Fruit fly (Drosophila melanogaster) whole organism, embryonic: ENCODE data around the gene CG4133.
A peak's percentile ranks its signal among the peaks of the same experiment; 100 is the strongest.

Experiments used
- ATbp ChIP-seq: fragments of 200-800 bp; sonication (Bioruptor generic); optimal IDR thresholded peaks from 2 replicates; lab custom pipeline; 2017; ENCODE audit warnings: missing biosample characterization, mild to moderate bottlenecking, missing genetic modification characterization, missing genetic modification reagents
- Abd-B ChIP-seq: fragments of 200-800 bp; sonication (Bioruptor generic); optimal IDR thresholded peaks from 2 replicates; lab custom pipeline; 2018; ENCODE audit warnings: missing biosample characterization, mild to moderate bottlenecking, missing genetic modification characterization, moderate library complexity
- Ada2b ChIP-seq: fragments of 200-800 bp; sonication (Bioruptor generic); IDR thresholded peaks from 2 replicates; pipeline ENCODE4 v1.3.6; 2022; ENCODE audit warnings: missing biosample characterization, missing genetic modification characterization
- B-H2 ChIP-seq: fragments of 200-800 bp; sonication (Bioruptor generic); optimal IDR thresholded peaks from 2 replicates; lab custom pipeline; 2018; ENCODE audit warnings: missing biosample characterization, mild to moderate bottlenecking, missing genetic modification characterization
- BtbVII ChIP-seq: fragments of 200-800 bp; sonication (Bioruptor generic); optimal IDR thresholded peaks from 3 replicates; lab custom pipeline; 2017; ENCODE audit warnings: missing biosample characterization, mild to moderate bottlenecking, missing genetic modification characterization
- C15 ChIP-seq: fragments of 200-800 bp; sonication (Bioruptor generic); IDR thresholded peaks from 3 replicates; pipeline ENCODE4 v1.3.6; 2022; ENCODE audit warnings: missing biosample characterization, missing genetic modification characterization
- CG10979 ChIP-seq: fragments of 200-800 bp; sonication (Bioruptor generic); optimal IDR thresholded peaks from 2 replicates; lab custom pipeline; 2018; ENCODE audit warnings: missing biosample characterization, mild to moderate bottlenecking, missing genetic modification characterization, moderate library complexity
- CG11504 ChIP-seq: fragments of 200-800 bp; sonication (Bioruptor generic); optimal IDR thresholded peaks from 3 replicates; lab custom pipeline; 2019; ENCODE audit warnings: missing biosample characterization, mild to moderate bottlenecking, missing genetic modification characterization, moderate library complexity
- CG11723 ChIP-seq: fragments of 200-800 bp; sonication (Bioruptor generic); optimal IDR thresholded peaks from 2 replicates; lab custom pipeline; 2017; ENCODE audit warnings: missing biosample characterization, mild to moderate bottlenecking, missing genetic modification characterization
- CG13624 ChIP-seq: fragments of 200-800 bp; sonication (Bioruptor generic); optimal IDR thresholded peaks from 2 replicates; lab custom pipeline; 2016; ENCODE audit warnings: missing biosample characterization, missing genetic modification characterization
- CG14667 ChIP-seq: fragments of 200-800 bp; sonication (Bioruptor generic); IDR thresholded peaks from 2 replicates; pipeline ENCODE4 v1.3.6; 2022; ENCODE audit warnings: missing biosample characterization, missing genetic modification characterization
- CG14710 ChIP-seq: fragments of 200-800 bp; sonication (Bioruptor generic); optimal IDR thresholded peaks from 3 replicates; lab custom pipeline; 2019; ENCODE audit warnings: missing biosample characterization, mild to moderate bottlenecking, missing genetic modification characterization, moderate library complexity
- CG17568 ChIP-seq: fragments of 200-800 bp; sonication (Bioruptor generic); optimal IDR thresholded peaks from 2 replicates; lab custom pipeline; 2018; ENCODE audit warnings: missing biosample characterization, mild to moderate bottlenecking, missing genetic modification characterization, moderate library complexity
- CG2889 ChIP-seq: fragments of 200-800 bp; sonication (Bioruptor generic); IDR thresholded peaks from 3 replicates; pipeline ENCODE4 v1.3.6; 2022; ENCODE audit warnings: missing biosample characterization, missing genetic modification characterization
- CG3281 ChIP-seq: fragments of 200-800 bp; sonication (Bioruptor generic); optimal IDR thresholded peaks from 3 replicates; lab custom pipeline; 2017; ENCODE audit warnings: missing biosample characterization, mild to moderate bottlenecking, missing genetic modification characterization
- CG4820 ChIP-seq: fragments of 200-800 bp; sonication (Bioruptor generic); optimal IDR thresholded peaks from 3 replicates; lab custom pipeline; 2016; ENCODE audit warnings: missing biosample characterization, missing genetic modification characterization
- CG5953 ChIP-seq: fragments of 200-800 bp; sonication (Bioruptor generic); IDR thresholded peaks from 2 replicates; pipeline ENCODE4 v1.3.6; 2022; ENCODE audit warnings: missing biosample characterization, missing genetic modification characterization
- CG6272 ChIP-seq: fragments of 200-800 bp; sonication (Bioruptor generic); IDR thresholded peaks from 2 replicates; pipeline ENCODE4 v1.3.6; 2022; ENCODE audit warnings: missing biosample characterization, missing genetic modification characterization
- CG7839 ChIP-seq: fragments of 200-800 bp; sonication (Bioruptor generic); optimal IDR thresholded peaks from 3 replicates; lab custom pipeline; 2018; ENCODE audit warnings: missing biosample characterization, mild to moderate bottlenecking, missing genetic modification characterization, moderate library complexity
- CG8089 ChIP-seq: fragments of 200-800 bp; sonication (Bioruptor generic); optimal IDR thresholded peaks from 3 replicates; lab custom pipeline; 2016; ENCODE audit warnings: missing biosample characterization, missing genetic modification characterization
- CG9215 ChIP-seq: fragments of 200-800 bp; sonication (Bioruptor generic); IDR thresholded peaks from 2 replicates; pipeline ENCODE4 v1.3.6; 2022; ENCODE audit warnings: missing biosample characterization, missing genetic modification characterization
- CG9609 ChIP-seq: fragments of 200-800 bp; sonication (Bioruptor generic); optimal IDR thresholded peaks from 3 replicates; lab custom pipeline; 2016; ENCODE audit warnings: missing biosample characterization, missing genetic modification characterization
- CG9817 ChIP-seq: fragments of 200-800 bp; sonication (Bioruptor generic); optimal IDR thresholded peaks from 2 replicates; lab custom pipeline; 2018; ENCODE audit warnings: missing biosample characterization, mild to moderate bottlenecking, missing genetic modification characterization, moderate library complexity
- Camta ChIP-seq: fragments of 200-800 bp; sonication (Bioruptor generic); optimal IDR thresholded peaks from 2 replicates; lab custom pipeline; 2016; ENCODE audit warnings: missing biosample characterization, missing genetic modification characterization
- Chrac-16 ChIP-seq: fragments of 200-800 bp; sonication (Bioruptor generic); optimal IDR thresholded peaks from 3 replicates; lab custom pipeline; 2016; ENCODE audit warnings: missing biosample characterization, missing genetic modification characterization
- D ChIP-seq, 2 experiments: fragments of 200-800 bp in 1 of 2; fragments of >200 bp in 1 of 2; sonication (Bioruptor generic) in 1 of 2; optimal IDR thresholded peaks; 2 replicates in 1 of 2; 3 replicates in 1 of 2; lab custom pipeline; 2017; ENCODE audit warnings: mild to moderate bottlenecking in 1 of 2, missing biosample characterization in 1 of 2, missing genetic modification characterization in 1 of 2, missing genetic modification reagents in 1 of 2
- Drgx ChIP-seq: fragments of 200-800 bp; sonication (Bioruptor generic); IDR thresholded peaks from 2 replicates; pipeline ENCODE4 v1.3.6; 2022; ENCODE audit warnings: missing biosample characterization, missing genetic modification characterization
- H2.0 ChIP-seq: fragments of 200-800 bp; sonication (Bioruptor generic); IDR thresholded peaks from 2 replicates; pipeline ENCODE4 v1.3.6; 2022; ENCODE audit warnings: missing biosample characterization, missing genetic modification characterization
- Hr3 ChIP-seq: fragments of 200-800 bp; sonication (Bioruptor generic); optimal IDR thresholded peaks from 3 replicates; lab custom pipeline; 2016; ENCODE audit warnings: missing biosample characterization, missing genetic modification characterization
- Ptx1 ChIP-seq: fragments of 200-800 bp; sonication (Bioruptor generic); IDR thresholded peaks from 2 replicates; pipeline ENCODE4 v1.3.6; 2022; ENCODE audit warnings: missing biosample characterization, missing genetic modification characterization
- Scr ChIP-seq: fragments of 200-800 bp; sonication (Bioruptor generic); IDR thresholded peaks from 2 replicates; pipeline ENCODE4 v1.3.6; 2022; ENCODE audit warnings: missing biosample characterization, missing genetic modification characterization; ENCODE audit not compliant: partially characterized antibody
- Stat92E ChIP-seq, 3 experiments: fragments of >200 bp in 2 of 3; fragments of 200-800 bp in 1 of 3; sonication (Bioruptor generic) in 1 of 3; optimal IDR thresholded peaks; 2 replicates each; lab custom pipeline; 2017 to 2019; ENCODE audit warnings: missing biosample characterization in 3 of 3, missing genetic modification characterization in 3 of 3, mild to moderate bottlenecking in 1 of 3, moderate library complexity in 1 of 3
- ab ChIP-seq: fragments of 200-800 bp; sonication (Bioruptor generic); optimal IDR thresholded peaks from 2 replicates; lab custom pipeline; 2016; ENCODE audit warnings: missing biosample characterization, missing genetic modification characterization
- ac ChIP-seq: fragments of 200-800 bp; sonication (Bioruptor generic); optimal IDR thresholded peaks from 3 replicates; lab custom pipeline; 2017; ENCODE audit warnings: missing biosample characterization, mild to moderate bottlenecking, missing genetic modification characterization
- ase ChIP-seq: fragments of 200-800 bp; sonication (Bioruptor generic); IDR thresholded peaks from 3 replicates; pipeline ENCODE4 v1.3.6; 2022; ENCODE audit warnings: missing biosample characterization, missing genetic modification characterization
- btn ChIP-seq: fragments of 200-800 bp; sonication (Bioruptor generic); optimal IDR thresholded peaks from 2 replicates; lab custom pipeline; 2016; ENCODE audit warnings: missing biosample characterization, missing genetic modification characterization
- chm ChIP-seq: fragments of 200-800 bp; sonication (Bioruptor generic); IDR thresholded peaks from 2 replicates; pipeline ENCODE4 v1.3.6; 2022; ENCODE audit warnings: missing biosample characterization, missing genetic modification characterization
- chn ChIP-seq: fragments of 200-800 bp; sonication (Bioruptor generic); optimal IDR thresholded peaks from 2 replicates; lab custom pipeline; 2016; ENCODE audit warnings: missing biosample characterization, missing genetic modification characterization
- fd3F ChIP-seq: fragments of 200-800 bp; sonication (Bioruptor generic); optimal IDR thresholded peaks from 2 replicates; lab custom pipeline; 2018; ENCODE audit warnings: missing biosample characterization, mild to moderate bottlenecking, missing genetic modification characterization, moderate library complexity
- gsb-n ChIP-seq: fragments of 200-800 bp; sonication (Bioruptor generic); optimal IDR thresholded peaks from 3 replicates; lab custom pipeline; 2018; ENCODE audit warnings: missing biosample characterization, mild to moderate bottlenecking, missing genetic modification characterization
- ham ChIP-seq: fragments of 200-800 bp; sonication (Bioruptor generic); IDR thresholded peaks from 2 replicates; pipeline ENCODE4 v1.3.6; 2022; ENCODE audit warnings: missing biosample characterization, missing genetic modification characterization
- hkb ChIP-seq, 2 experiments: fragments of 200-800 bp in 1 of 2; fragments of >200 bp in 1 of 2; sonication (Bioruptor generic) in 1 of 2; IDR thresholded peaks in 1 of 2; optimal IDR thresholded peaks in 1 of 2; 2 replicates each; pipeline versions ENCODE4 v1.3.6 to Lab custom; 2017 to 2022; ENCODE audit warnings: missing biosample characterization in 1 of 2, missing genetic modification characterization in 1 of 2
- nom ChIP-seq: fragments of 200-800 bp; sonication (Bioruptor generic); optimal IDR thresholded peaks from 2 replicates; lab custom pipeline; 2017; ENCODE audit warnings: missing biosample characterization, missing genetic modification characterization, mild to moderate bottlenecking, moderate library complexity, missing genetic modification reagents
- p53 ChIP-seq: fragments of 200-800 bp; sonication (Bioruptor generic); optimal IDR thresholded peaks from 2 replicates; lab custom pipeline; 2016; ENCODE audit warnings: missing biosample characterization, missing genetic modification characterization
- pb ChIP-seq: fragments of 200-800 bp; sonication (Bioruptor generic); optimal IDR thresholded peaks from 3 replicates; lab custom pipeline; 2016; ENCODE audit warnings: missing biosample characterization, missing genetic modification characterization
- schlank ChIP-seq: fragments of 200-800 bp; sonication (Bioruptor generic); optimal IDR thresholded peaks from 2 replicates; lab custom pipeline; 2018; ENCODE audit warnings: missing biosample characterization, mild to moderate bottlenecking, missing genetic modification characterization
- slbo ChIP-seq: fragments of 200-800 bp; sonication (Bioruptor generic); IDR thresholded peaks from 2 replicates; pipeline ENCODE4 v1.3.6; 2022; ENCODE audit warnings: missing biosample characterization, missing genetic modification characterization
- so ChIP-seq: fragments of 200-800 bp; sonication (Bioruptor generic); IDR thresholded peaks from 3 replicates; pipeline ENCODE4 v1.3.6; 2022; ENCODE audit warnings: missing biosample characterization, missing genetic modification characterization
- ttk ChIP-seq: fragments of 200-800 bp; sonication (Bioruptor generic); IDR thresholded peaks from 2 replicates; pipeline ENCODE4 v2.1.2; 2022; ENCODE audit warnings: missing biosample characterization, missing genetic modification characterization

CG4133 gene

dm6 chr2L:419620-420184 lies 35.6 kb upstream of the CG4133 start, which contains the start of the genes CG13690 and RpLP1 (continued):
- TF ChIP-seq Ada2b (GFP tag; lab: Robert Waterston, UW), result no peak
- TF ChIP-seq D (optimal IDR thresholded peaks at IDR 0.05; lab: Kevin White, UChicago), result no peak
- peak; percentile 73 for TF ChIP-seq D (GFP tag; optimal IDR thresholded peaks at IDR 0.05; lab: Kevin White, UChicago)
- peak; percentile 33 for TF ChIP-seq CG4820
- TF ChIP-seq CG8089, result peak; percentile 72
- peak; percentile 80 for TF ChIP-seq CG17568 (GFP tag; lab: Kevin White, UChicago)
- peak; percentile 89 for TF ChIP-seq nom (GFP tag; lab: Kevin White, UChicago)
- no peak for TF ChIP-seq Scr
- no peak for TF ChIP-seq ham (GFP tag; lab: Robert Waterston, UW)
- peak; percentile 66 for TF ChIP-seq CG10979 (tag; lab: Kevin White, UChicago)
- no peak for TF ChIP-seq ttk (GFP tag; lab: Robert Waterston, UW)
- TF ChIP-seq Stat92E (GFP tag; optimal IDR thresholded peaks at IDR 0.05; lab: Kevin White, UChicago), result peak in 1 of 3 experiments; percentile 85
- TF ChIP-seq slbo, result peak; percentile 37; the same call in 1 of the 2 replicates
- peak; percentile 51 for TF ChIP-seq ac (GFP tag; lab: Kevin White, UChicago)
- peak; percentile 81 for TF ChIP-seq gsb-n (tag; lab: Kevin White, UChicago)
- TF ChIP-seq so, result no peak
- TF ChIP-seq p53, result peak; percentile 72
- TF ChIP-seq CG2889 (GFP tag; lab: Robert Waterston, UW), result no peak
- TF ChIP-seq Camta (GFP tag; lab: Kevin White, UChicago), result peak; percentile 68
- no peak for TF ChIP-seq Ptx1 (GFP tag; lab: Robert Waterston, UW)
- peak; percentile 59 for TF ChIP-seq CG9817 (tag; lab: Kevin White, UChicago)
- TF ChIP-seq B-H2, result peak; percentile 80
- peak; percentile 76 for TF ChIP-seq CG11504 (tag; lab: Kevin White, UChicago)
- peak; percentile 60 for TF ChIP-seq CG9609 (GFP tag; lab: Kevin White, UChicago)
- TF ChIP-seq CG3281 (GFP tag; lab: Kevin White, UChicago), result peak; percentile 88
- TF ChIP-seq CG9215, result no peak
- no peak for TF ChIP-seq ab (GFP tag; lab: Kevin White, UChicago)
- no peak for TF ChIP-seq btn (GFP tag; lab: Kevin White, UChicago)
- TF ChIP-seq hkb (optimal IDR thresholded peaks at IDR 0.05; lab: Kevin White, UChicago), result no peak
- peak; percentile 71 for TF ChIP-seq hkb (GFP tag; IDR thresholded peaks at IDR 0.05; lab: Robert Waterston, UW)
- peak; percentile 23; the same call in 1 of the 2 replicates for TF ChIP-seq H2.0 (GFP tag; lab: Robert Waterston, UW)
- TF ChIP-seq ATbp (GFP tag; lab: Kevin White, UChicago), result peak; percentile 78
- TF ChIP-seq Abd-B, result peak; percentile 43
- TF ChIP-seq CG14667 (GFP tag; lab: Robert Waterston, UW), result no peak
- peak; percentile 70 for TF ChIP-seq CG13624 (GFP tag; lab: Kevin White, UChicago)
- peak; percentile 55 for TF ChIP-seq chn (GFP tag; lab: Kevin White, UChicago)
- TF ChIP-seq CG5953 (GFP tag; lab: Robert Waterston, UW), result no peak
- peak; percentile 93 for TF ChIP-seq CG14710 (tag; lab: Kevin White, UChicago)
- TF ChIP-seq Drgx (GFP tag; lab: Robert Waterston, UW), result no peak
- peak; percentile 28 for TF ChIP-seq Chrac-16
- peak; percentile 88 for TF ChIP-seq BtbVII (GFP tag; lab: Kevin White, UChicago)
- peak; percentile 74 for TF ChIP-seq CG7839 (tag; lab: Kevin White, UChicago)
- peak; percentile 86 for TF ChIP-seq chm (GFP tag; lab: Robert Waterston, UW)
- TF ChIP-seq CG6272 (GFP tag; lab: Robert Waterston, UW), result no peak
- TF ChIP-seq schlank (tag; lab: Kevin White, UChicago), result peak; percentile 65
- TF ChIP-seq fd3F (GFP tag; lab: Kevin White, UChicago), result peak; percentile 39
- TF ChIP-seq Hr3 (GFP tag; lab: Kevin White, UChicago), result peak; percentile 1
- peak; percentile 54; the same call in 1 of the 3 replicates for TF ChIP-seq C15 (GFP tag; lab: Robert Waterston, UW)
- peak; percentile 76 for TF ChIP-seq CG11723
- peak; percentile 66 for TF ChIP-seq pb (GFP tag; lab: Kevin White, UChicago)
- no peak; the same call in 2 of the 3 replicates for TF ChIP-seq ase (GFP tag; lab: Robert Waterston, UW)
